Fruit fly (Drosophila melanogaster) whole organism, embryonic: ENCODE measurements around the gene CG4593.

Experiments
- Atf-2 ChIP-seq: fragments of 200-800 bp; sonication (Bioruptor generic); optimal IDR thresholded peaks from 2 replicates; lab custom pipeline; 2016; ENCODE audit warnings: missing biosample characterization, missing genetic modification characterization
- BEAF-32 ChIP-seq: fragments of 200-800 bp; sonication (Bioruptor generic); optimal IDR thresholded peaks from 3 replicates; lab custom pipeline; 2017; ENCODE audit warnings: missing biosample characterization, missing genetic modification characterization, mild to moderate bottlenecking, moderate library complexity, missing genetic modification reagents
- Bgb ChIP-seq: fragments of 200-800 bp; sonication (Bioruptor generic); IDR thresholded peaks from 2 replicates; pipeline ENCODE4 v1.3.6; 2022; ENCODE audit warnings: missing biosample characterization, missing genetic modification characterization; ENCODE audit not compliant: partially characterized antibody
- CG10209 ChIP-seq: fragments of 200-800 bp; sonication (Bioruptor generic); optimal IDR thresholded peaks from 3 replicates; lab custom pipeline; 2017; ENCODE audit warnings: missing biosample characterization, mild to moderate bottlenecking, missing genetic modification characterization, missing genetic modification reagents
- CG10462 ChIP-seq: fragments of 200-800 bp; sonication (Bioruptor generic); optimal IDR thresholded peaks from 2 replicates; lab custom pipeline; 2016; ENCODE audit warnings: missing biosample characterization, missing genetic modification characterization
- CG12391 ChIP-seq: fragments of 200-800 bp; sonication (Bioruptor generic); optimal IDR thresholded peaks from 3 replicates; lab custom pipeline; 2018; ENCODE audit warnings: missing biosample characterization, mild to moderate bottlenecking, missing genetic modification characterization, moderate library complexity
- CG12769 ChIP-seq: fragments of 200-800 bp; sonication (Bioruptor generic); optimal IDR thresholded peaks from 2 replicates; lab custom pipeline; 2019; ENCODE audit warnings: missing biosample characterization, mild to moderate bottlenecking, missing genetic modification characterization, moderate library complexity
- CG1602 ChIP-seq: fragments of 200-800 bp; sonication (Bioruptor generic); optimal IDR thresholded peaks from 3 replicates; lab custom pipeline; 2016; ENCODE audit warnings: missing biosample characterization, missing genetic modification characterization
- CG17361 ChIP-seq: fragments of 200-800 bp; sonication (Bioruptor generic); IDR thresholded peaks from 3 replicates; pipeline ENCODE4 v1.3.6; 2022; ENCODE audit warnings: missing biosample characterization, missing genetic modification characterization
- CG18262 ChIP-seq: fragments of 200-800 bp; optimal IDR thresholded peaks from 3 replicates; lab custom pipeline; 2019; ENCODE audit warnings: missing biosample characterization, mild to moderate bottlenecking, missing genetic modification characterization, moderate library complexity
- CG2116 ChIP-seq: fragments of 200-800 bp; sonication (Bioruptor generic); optimal IDR thresholded peaks from 3 replicates; lab custom pipeline; 2018; ENCODE audit warnings: missing biosample characterization, mild to moderate bottlenecking, missing genetic modification characterization
- CG2678 ChIP-seq: fragments of 200-800 bp; sonication (Bioruptor generic); optimal IDR thresholded peaks from 3 replicates; lab custom pipeline; 2019; ENCODE audit warnings: missing biosample characterization, mild to moderate bottlenecking, missing genetic modification characterization, moderate library complexity
- CG3726 ChIP-seq: fragments of 200-800 bp; sonication (Bioruptor generic); IDR thresholded peaks from 3 replicates; pipeline ENCODE4, ENCODE4 v1.3.6; 2022; ENCODE audit warnings: missing biosample characterization, missing genetic modification characterization
- CG4328 ChIP-seq: fragments of 200-800 bp; sonication (Bioruptor generic); optimal IDR thresholded peaks from 3 replicates; lab custom pipeline; 2017; ENCODE audit warnings: missing biosample characterization, missing genetic modification reagents, missing genetic modification characterization
- CG4854 ChIP-seq: fragments of 200-800 bp; sonication (Bioruptor generic); optimal IDR thresholded peaks from 2 replicates; lab custom pipeline; 2016; ENCODE audit warnings: missing biosample characterization, missing genetic modification characterization, inconsistent platforms
- CG5180 ChIP-seq: fragments of 200-800 bp; sonication (Bioruptor generic); optimal IDR thresholded peaks from 3 replicates; lab custom pipeline; 2017; ENCODE audit warnings: missing biosample characterization, missing genetic modification characterization, mild to moderate bottlenecking, moderate library complexity, missing genetic modification reagents
- CG6791 ChIP-seq: fragments of 200-800 bp; sonication (Bioruptor generic); IDR thresholded peaks from 3 replicates; pipeline ENCODE4 v1.3.6; 2022; ENCODE audit warnings: missing biosample characterization, missing genetic modification characterization; ENCODE audit not compliant: partially characterized antibody
- CG8281 ChIP-seq: fragments of 200-800 bp; sonication (Bioruptor generic); optimal IDR thresholded peaks from 2 replicates; lab custom pipeline; 2018; ENCODE audit warnings: missing biosample characterization, mild to moderate bottlenecking, missing genetic modification characterization, moderate library complexity
- CG8478 ChIP-seq: fragments of >200 bp; optimal IDR thresholded peaks from 2 replicates; lab custom pipeline; 2018
- CG8765 ChIP-seq: fragments of 200-800 bp; sonication (Bioruptor generic); IDR thresholded peaks from 2 replicates; pipeline ENCODE4 v1.3.6; 2022; ENCODE audit warnings: missing biosample characterization, missing genetic modification characterization
- CG9215 ChIP-seq: fragments of 200-800 bp; sonication (Bioruptor generic); IDR thresholded peaks from 2 replicates; pipeline ENCODE4 v1.3.6; 2022; ENCODE audit warnings: missing biosample characterization, missing genetic modification characterization
- Dll ChIP-seq: fragments of 200-800 bp; sonication (Bioruptor generic); IDR thresholded peaks from 4 replicates; pipeline ENCODE4 v1.3.6; 2022; ENCODE audit warnings: missing biosample characterization, missing genetic modification characterization; ENCODE audit not compliant: partially characterized antibody
- Doc3 ChIP-seq: fragments of 200-800 bp; sonication (Bioruptor generic); IDR thresholded peaks from 3 replicates; pipeline ENCODE4 v1.3.6; 2022; ENCODE audit warnings: missing biosample characterization, missing genetic modification characterization; ENCODE audit not compliant: partially characterized antibody
- Hand ChIP-seq: fragments of 200-800 bp; sonication (Bioruptor generic); optimal IDR thresholded peaks from 2 replicates; lab custom pipeline; 2017; ENCODE audit warnings: mild to moderate bottlenecking, missing biosample characterization, missing genetic modification reagents, missing genetic modification characterization
- HmgD ChIP-seq: fragments of 200-800 bp; sonication (Bioruptor generic); optimal IDR thresholded peaks from 3 replicates; lab custom pipeline; 2016; ENCODE audit warnings: missing biosample characterization, missing genetic modification characterization
- Hr78 ChIP-seq, 2 experiments: fragments of 200-800 bp in 1 of 2; fragments of >200 bp in 1 of 2; sonication (Bioruptor generic) in 1 of 2; optimal IDR thresholded peaks; 2 replicates each; lab custom pipeline; 2017 to 2019; ENCODE audit warnings: missing biosample characterization in 2 of 2, missing genetic modification characterization in 2 of 2, mild to moderate bottlenecking in 1 of 2, moderate library complexity in 1 of 2
- Meics ChIP-seq: fragments of 200-800 bp; sonication (Bioruptor generic); optimal IDR thresholded peaks from 2 replicates; lab custom pipeline; 2017; ENCODE audit warnings: missing biosample characterization, mild to moderate bottlenecking, missing genetic modification characterization
- Neu2 ChIP-seq: fragments of 200-800 bp; sonication (Bioruptor generic); optimal IDR thresholded peaks from 3 replicates; lab custom pipeline; 2016; ENCODE audit warnings: missing biosample characterization, missing genetic modification characterization, borderline replicate concordance
- Nf-YC ChIP-seq: fragments of 200-800 bp; optimal IDR thresholded peaks from 3 replicates; lab custom pipeline; 2019; ENCODE audit warnings: missing biosample characterization, mild to moderate bottlenecking, missing genetic modification characterization, moderate library complexity
- Rx ChIP-seq: fragments of 200-800 bp; sonication (Bioruptor generic); IDR thresholded peaks from 2 replicates; pipeline ENCODE4 v1.3.6; 2022; ENCODE audit warnings: missing biosample characterization, missing genetic modification characterization
- YL-1 ChIP-seq: fragments of 200-800 bp; sonication (Bioruptor generic); optimal IDR thresholded peaks from 3 replicates; lab custom pipeline; 2017; ENCODE audit warnings: missing biosample characterization, mild to moderate bottlenecking, missing genetic modification characterization
- bsh ChIP-seq, 2 experiments: fragments of 200-800 bp; sonication (Bioruptor generic); optimal IDR thresholded peaks; 2 replicates each; lab custom pipeline; 2017 to 2018; ENCODE audit warnings: mild to moderate bottlenecking in 2 of 2, missing biosample characterization in 2 of 2, missing genetic modification characterization in 2 of 2, moderate library complexity in 1 of 2
- cad ChIP-seq: fragments of >200 bp; optimal IDR thresholded peaks from 2 replicates; lab custom pipeline; 2017; ENCODE audit warnings: missing biosample characterization, missing genetic modification characterization
- esg ChIP-seq: fragments of 200-800 bp; sonication (Bioruptor generic); conservative IDR thresholded peaks from 2 replicates; pipeline ENCODE4 v1.3.6; 2022; ENCODE audit warnings: missing biosample characterization, missing genetic modification characterization
- eve ChIP-seq, 2 experiments: fragments of >200 bp; optimal IDR thresholded peaks; 2 replicates each; lab custom pipeline; 2017; ENCODE audit warnings: missing biosample characterization in 2 of 2, missing genetic modification characterization in 2 of 2
- exex ChIP-seq: fragments of 200-800 bp; sonication (Bioruptor generic); optimal IDR thresholded peaks from 4 replicates; lab custom pipeline; 2018; ENCODE audit warnings: missing biosample characterization, mild to moderate bottlenecking, missing genetic modification characterization, moderate library complexity
- grau ChIP-seq: fragments of 200-800 bp; optimal IDR thresholded peaks from 3 replicates; lab custom pipeline; 2019; ENCODE audit warnings: missing biosample characterization, mild to moderate bottlenecking, missing genetic modification characterization, moderate library complexity
- hkb ChIP-seq, 2 experiments: fragments of 200-800 bp in 1 of 2; fragments of >200 bp in 1 of 2; sonication (Bioruptor generic) in 1 of 2; IDR thresholded peaks in 1 of 2; optimal IDR thresholded peaks in 1 of 2; 2 replicates each; pipeline versions ENCODE4 v1.3.6 to Lab custom; 2017 to 2022; ENCODE audit warnings: missing biosample characterization in 1 of 2, missing genetic modification characterization in 1 of 2
- ind ChIP-seq: fragments of 200-800 bp; sonication (Bioruptor generic); optimal IDR thresholded peaks from 3 replicates; lab custom pipeline; 2016; ENCODE audit warnings: missing biosample characterization, missing genetic modification characterization
- nmo ChIP-seq: fragments of 200-800 bp; sonication (Bioruptor generic); optimal IDR thresholded peaks from 2 replicates; lab custom pipeline; 2018; ENCODE audit warnings: missing biosample characterization, mild to moderate bottlenecking, missing genetic modification characterization, moderate library complexity
- phol ChIP-seq: fragments of 200-800 bp; sonication (Bioruptor generic); optimal IDR thresholded peaks from 3 replicates; lab custom pipeline; 2018; ENCODE audit warnings: missing biosample characterization, mild to moderate bottlenecking, missing genetic modification characterization, moderate library complexity
- prd ChIP-seq, 3 experiments: fragments of >200 bp in 2 of 3; fragments of 200-800 bp in 1 of 3; sonication (Bioruptor generic) in 1 of 3; optimal IDR thresholded peaks in 2 of 3; IDR thresholded peaks in 1 of 3; 2 replicates in 2 of 3; 3 replicates in 1 of 3; pipeline versions ENCODE4 v1.3.6 to Lab custom; 2017 to 2022; ENCODE audit warnings: missing biosample characterization in 1 of 3, missing genetic modification characterization in 1 of 3
- sug ChIP-seq: fragments of 200-800 bp; optimal IDR thresholded peaks from 2 replicates; lab custom pipeline; 2019; ENCODE audit warnings: missing biosample characterization, mild to moderate bottlenecking, missing genetic modification characterization, moderate library complexity
- vnd ChIP-seq: fragments of 200-800 bp; sonication (Bioruptor generic); IDR thresholded peaks from 3 replicates; pipeline ENCODE4 v1.3.6; 2022; ENCODE audit warnings: missing biosample characterization, missing genetic modification characterization; ENCODE audit not compliant: partially characterized antibody
- wdn ChIP-seq: fragments of 200-800 bp; sonication (Bioruptor generic); IDR thresholded peaks from 2 replicates; pipeline ENCODE4 v1.3.6; 2022; ENCODE audit warnings: missing biosample characterization, missing genetic modification characterization
- wek ChIP-seq: fragments of 200-800 bp; sonication (Bioruptor generic); optimal IDR thresholded peaks from 3 replicates; lab custom pipeline; 2018; ENCODE audit warnings: missing biosample characterization, mild to moderate bottlenecking, missing genetic modification characterization, moderate library complexity
- zen ChIP-seq: fragments of 200-800 bp; sonication (Bioruptor generic); optimal IDR thresholded peaks from 3 replicates; lab custom pipeline; 2018; ENCODE audit warnings: missing biosample characterization, mild to moderate bottlenecking, missing genetic modification characterization, moderate library complexity

The CG4593 gene

dm6 chrX:7011063-7011743, 2.5 kb upstream of the CG4593 start, which contains the start of the genes cm, sloth1 and sloth2 (continued):
- TF ChIP-seq Hr78 (GFP tag; optimal IDR thresholded peaks at IDR 0.05; lab: Kevin White, UChicago) = peak in 1 of 2 experiments; percentile 79
- peak; percentile 81 for TF ChIP-seq CG8765 (GFP tag; lab: Robert Waterston, UW)
- TF ChIP-seq Dll = peak; percentile 95
- TF ChIP-seq YL-1 (GFP tag; lab: Kevin White, UChicago) = peak; percentile 65
- peak; percentile 79 for TF ChIP-seq Bgb (GFP tag; lab: Robert Waterston, UW)
- TF ChIP-seq HmgD = peak; percentile 62
- peak; percentile 83 for TF ChIP-seq phol
- TF ChIP-seq bsh (GFP tag; optimal IDR thresholded peaks at IDR 0.05; lab: Kevin White, UChicago) = peak; percentile 7 to 83
- peak; percentile 90 for TF ChIP-seq CG1602 (GFP tag; lab: Kevin White, UChicago)
- TF ChIP-seq exex (tag; lab: Kevin White, UChicago) = peak; percentile 44
- TF ChIP-seq Hand (GFP tag; lab: Kevin White, UChicago) = peak; percentile 45
- peak; percentile 80 for TF ChIP-seq zen (tag; lab: Kevin White, UChicago)
- TF ChIP-seq CG18262 (tag; lab: Kevin White, UChicago) = peak; percentile 74
- TF ChIP-seq prd (optimal IDR thresholded peaks at IDR 0.05; lab: Kevin White, UChicago) = no peak
- peak; percentile 94 for TF ChIP-seq prd (GFP tag; IDR thresholded peaks at IDR 0.05; lab: Robert Waterston, UW)
- TF ChIP-seq CG4854 (GFP tag; lab: Kevin White, UChicago) = peak; percentile 64
- peak; percentile 92 for TF ChIP-seq nmo (GFP tag; lab: Kevin White, UChicago)
- TF ChIP-seq CG2678 = peak; percentile 85
- no peak for TF ChIP-seq eve (GFP tag; optimal IDR thresholded peaks at IDR 0.05; lab: Kevin White, UChicago)
- TF ChIP-seq CG5180 = peak; percentile 47
- peak; percentile 89 for TF ChIP-seq BEAF-32 (GFP tag; lab: Kevin White, UChicago)
- peak; percentile 73 for TF ChIP-seq CG17361 (GFP tag; lab: Robert Waterston, UW)
- peak; percentile 86 for TF ChIP-seq grau (tag; lab: Kevin White, UChicago)
- TF ChIP-seq wek = peak; percentile 50
- TF ChIP-seq esg (GFP tag; lab: Robert Waterston, UW) = peak; percentile 87
- TF ChIP-seq CG8478 (lab: Kevin White, UChicago) = no peak
- TF ChIP-seq vnd (GFP tag; lab: Robert Waterston, UW) = peak; percentile 77
- TF ChIP-seq Atf-2 (GFP tag; lab: Kevin White, UChicago) = peak; percentile 82
- TF ChIP-seq Meics (GFP tag; lab: Kevin White, UChicago) = peak; percentile 70
- TF ChIP-seq Nf-YC = peak; percentile 68
- no peak for TF ChIP-seq hkb (optimal IDR thresholded peaks at IDR 0.05; lab: Kevin White, UChicago)
- TF ChIP-seq hkb (GFP tag; IDR thresholded peaks at IDR 0.05; lab: Robert Waterston, UW) = peak; percentile 87
- TF ChIP-seq wdn = peak; percentile 81
- peak; percentile 87 for TF ChIP-seq Rx (GFP tag; lab: Robert Waterston, UW)
- peak; percentile 71 for TF ChIP-seq CG10209
- TF ChIP-seq sug (tag; lab: Kevin White, UChicago) = peak; percentile 85
- peak; percentile 93 for TF ChIP-seq CG12391 (tag; lab: Kevin White, UChicago)
- peak; percentile 76 for TF ChIP-seq CG10462 (GFP tag; lab: Kevin White, UChicago)
- TF ChIP-seq Doc3 (GFP tag; lab: Robert Waterston, UW) = peak; percentile 91
- TF ChIP-seq ind (GFP tag; lab: Kevin White, UChicago) = peak; percentile 85
- peak; percentile 65; the same call in 2 of the 3 replicates for TF ChIP-seq CG3726 (GFP tag; lab: Robert Waterston, UW)
- TF ChIP-seq CG8281 (tag; lab: Kevin White, UChicago) = peak; percentile 51
- TF ChIP-seq CG4328 (GFP tag; lab: Kevin White, UChicago) = peak; percentile 69
- peak; percentile 93 for TF ChIP-seq CG12769
- TF ChIP-seq CG6791 (GFP tag; lab: Robert Waterston, UW) = peak; percentile 71
- TF ChIP-seq cad (GFP tag; lab: Kevin White, UChicago) = no peak
- peak; percentile 86 for TF ChIP-seq CG9215 (GFP tag; lab: Robert Waterston, UW)
- TF ChIP-seq Neu2 (GFP tag; lab: Kevin White, UChicago) = peak; percentile 35
- TF ChIP-seq CG2116 (GFP tag; lab: Kevin White, UChicago) = peak; percentile 92
